In genomic region chrIV:4472418-4473173, ce11 we compare ENCODE assay signal across 1 worm cellular context.
TF ChIP-seq lines count a peak whose summit lies in the region.

No protein-coding gene starts in this region.

TF ChIP-seq in whole organism, L1 larva, 84 proteins besides CTCF, POLR2A, EP300 and RAD21 (continued from another document):
- TF ChIP-seq zag-1 (tag; optimal IDR thresholded peaks at IDR 0.05; lab: Kevin White, UChicago) (no peak), C04F5.9 (tag; optimal IDR thresholded peaks at IDR 0.05; lab: Kevin White, UChicago) (peak; percentile 6), ceh-90 (tag; optimal IDR thresholded peaks at IDR 0.05; lab: Kevin White, UChicago) (no peak), unc-30 (tag; optimal IDR thresholded peaks at IDR 0.05; lab: Kevin White, UChicago) (no peak), swsn-7 (tag; optimal IDR thresholded peaks at IDR 0.05; lab: Kevin White, UChicago) (no peak), nhr-90 (tag; optimal IDR thresholded peaks at IDR 0.05; lab: Kevin White, UChicago; ENCODE audit: poor library complexity) (peak; percentile 71), lin-14 (GFP tag; optimal IDR thresholded peaks at IDR 0.05; lab: Kevin White, UChicago) (peak; percentile 91), isw-1 (GFP tag; IDR thresholded peaks at IDR 0.05; lab: Robert Waterston, UW) (no peak), mab-9 (GFP tag; IDR thresholded peaks at IDR 0.05; lab: Robert Waterston, UW) (no peak), unc-130 (tag; optimal IDR thresholded peaks at IDR 0.05; lab: Kevin White, UChicago) (peak; percentile 3), ces-1 (GFP tag; optimal IDR thresholded peaks at IDR 0.05; lab: Kevin White, UChicago) (no peak), aly-2 (tag; optimal IDR thresholded peaks at IDR 0.05; lab: Kevin White, UChicago) (no peak), ama-1 (optimal IDR thresholded peaks at IDR 0.05; lab: Kevin White, UChicago) (peak; percentile 36), ceh-63 (GFP tag; optimal IDR thresholded peaks at IDR 0.05; lab: Kevin White, UChicago) (no peak), elt-2 (tag; optimal IDR thresholded peaks at IDR 0.05; lab: Kevin White, UChicago) (peak; percentile 44), rnt-1 (tag; optimal IDR thresholded peaks at IDR 0.05; lab: Kevin White, UChicago) (peak; percentile 28), skn-1 (tag; optimal IDR thresholded peaks at IDR 0.05; lab: Kevin White, UChicago) (no peak), nhr-237 (tag; optimal IDR thresholded peaks at IDR 0.05; lab: Kevin White, UChicago) (no peak), nhr-19 (GFP tag; conservative IDR thresholded peaks at IDR 0.05; lab: Robert Waterston, UW) (peak; percentile 50), ceh-8 (GFP tag; optimal IDR thresholded peaks at IDR 0.05; lab: Kevin White, UChicago) (no peak), ceh-82 (tag; optimal IDR thresholded peaks at IDR 0.05; lab: Kevin White, UChicago) (no peak), pax-3 (tag; optimal IDR thresholded peaks at IDR 0.05; lab: Kevin White, UChicago) (no peak), egl-27 (tag; optimal IDR thresholded peaks at IDR 0.05; lab: Kevin White, UChicago) (no peak), tbx-2 (tag; optimal IDR thresholded peaks at IDR 0.05; lab: Kevin White, UChicago) (peak; percentile 25), snpc-4 (tag; optimal IDR thresholded peaks at IDR 0.05; lab: Kevin White, UChicago) (no peak), nhr-28 (tag; optimal IDR thresholded peaks at IDR 0.05; lab: Kevin White, UChicago) (no peak), ceh-88 (GFP tag; IDR thresholded peaks at IDR 0.05; lab: Robert Waterston, UW) (0 out of 2 replicates have a peak, but pooled peaks have one; percentile 32), nhr-12 (tag; optimal IDR thresholded peaks at IDR 0.05; lab: Kevin White, UChicago) (no peak), mdl-1 (tag; optimal IDR thresholded peaks at IDR 0.05; lab: Kevin White, UChicago) (peak in 1 of 2 experiments; percentile 89), nhr-85 (tag; lab: Kevin White, UChicago) (peak; percentile 98), tlp-1 (tag; optimal IDR thresholded peaks at IDR 0.05; lab: Kevin White, UChicago) (no peak), irx-1 (tag; optimal IDR thresholded peaks at IDR 0.05; lab: Kevin White, UChicago) (no peak), pqm-1 (tag; optimal IDR thresholded peaks at IDR 0.05; lab: Kevin White, UChicago) (no peak), lin-35 (GFP tag; optimal IDR thresholded peaks at IDR 0.05; lab: Kevin White, UChicago) (peak; percentile 17 to 68), xbp-1 (tag; optimal IDR thresholded peaks at IDR 0.05; lab: Kevin White, UChicago) (peak; percentile 19), dpl-1 (GFP tag; optimal IDR thresholded peaks at IDR 0.05; lab: Kevin White, UChicago) (peak; percentile 7 to 36 (median 9)), nhr-47 (tag; optimal IDR thresholded peaks at IDR 0.05; lab: Kevin White, UChicago) (peak; percentile 44)
